Worm (Caenorhabditis elegans) whole organism, L2 larva: Measurements from ENCODE around the gene lsm-5.
A peak's percentile ranks its signal among the peaks of the same experiment; 100 is the strongest.

Experiments
- C34F6.9 ChIP-seq: fragments of 150-350 bp; optimal IDR thresholded peaks from 2 replicates; lab custom pipeline; 2014; ENCODE audit warnings: missing biosample characterization, missing genetic modification characterization
- Y55F3AM.14 ChIP-seq: fragments of 200-800 bp; sonication (Bioruptor generic); optimal IDR thresholded peaks from 2 replicates; lab custom pipeline; 2018; ENCODE audit warnings: mild to moderate bottlenecking, missing genetic modification characterization, missing compliant biosample characterization
- ZK546.5 ChIP-seq: sonication (generic microtip); optimal IDR thresholded peaks from 2 replicates; lab custom pipeline; 2017; ENCODE audit warnings: missing biosample characterization, missing genetic modification characterization
- alr-1 ChIP-seq: fragments of 150-350 bp; optimal IDR thresholded peaks from 2 replicates; lab custom pipeline; 2014; ENCODE audit warnings: missing biosample characterization, missing genetic modification characterization
- ama-1 ChIP-seq: fragments of 150-350 bp; optimal IDR thresholded peaks from 2 replicates; lab custom pipeline; 2018; ENCODE audit warnings: inconsistent platforms
- ceh-82 ChIP-seq: fragments of 150-350 bp; optimal IDR thresholded peaks from 2 replicates; lab custom pipeline; 2014; ENCODE audit warnings: missing biosample characterization, missing genetic modification characterization
- crh-2 ChIP-seq: sonication (generic microtip); optimal IDR thresholded peaks from 2 replicates; lab custom pipeline; 2017; ENCODE audit warnings: missing biosample characterization, missing genetic modification characterization
- egl-27 ChIP-seq: sonication (generic microtip); optimal IDR thresholded peaks from 3 replicates; lab custom pipeline; 2017; ENCODE audit warnings: missing biosample characterization, missing genetic modification reagents, missing genetic modification characterization
- elt-3 ChIP-seq: sonication (generic microtip); optimal IDR thresholded peaks from 2 replicates; lab custom pipeline; 2017; ENCODE audit warnings: missing biosample characterization, missing genetic modification characterization
- fos-1 ChIP-seq: fragments of 150-350 bp; optimal IDR thresholded peaks from 2 replicates; lab custom pipeline; 2014; ENCODE audit warnings: missing biosample characterization, missing genetic modification characterization
- gmeb-1 ChIP-seq: fragments of 150-350 bp; optimal IDR thresholded peaks from 2 replicates; lab custom pipeline; 2014; ENCODE audit warnings: missing biosample characterization, missing genetic modification characterization
- lin-11 ChIP-seq: fragments of 150-350 bp; sonication (generic microtip); optimal IDR thresholded peaks from 2 replicates; lab custom pipeline; 2014; ENCODE audit warnings: missing biosample characterization, missing genetic modification characterization, inconsistent platforms, mixed read lengths
- lin-13 ChIP-seq: fragments of 150-350 bp; optimal IDR thresholded peaks from 2 replicates; lab custom pipeline; 2014; ENCODE audit warnings: missing biosample characterization, missing genetic modification reagents, missing genetic modification characterization
- lin-39 ChIP-seq: fragments of 150-350 bp; optimal IDR thresholded peaks from 2 replicates; lab custom pipeline; 2014; ENCODE audit warnings: missing biosample characterization, missing genetic modification reagents, missing genetic modification characterization
- lsy-2 ChIP-seq, 2 experiments: fragments of 150-350 bp in 1 of 2; sonication (generic microtip) in 1 of 2; optimal IDR thresholded peaks; 2 replicates each; lab custom pipeline; 2014 to 2017; ENCODE audit warnings: missing biosample characterization in 2 of 2, missing genetic modification characterization in 2 of 2
- mab-5 ChIP-seq: fragments of 150-350 bp; optimal IDR thresholded peaks from 2 replicates; lab custom pipeline; 2014; ENCODE audit warnings: missing biosample characterization, missing genetic modification characterization
- mbf-1 ChIP-seq: sonication (generic microtip); optimal IDR thresholded peaks from 2 replicates; lab custom pipeline; 2017; ENCODE audit warnings: missing biosample characterization, missing genetic modification characterization
- nhr-10 ChIP-seq: sonication (generic microtip); optimal IDR thresholded peaks from 2 replicates; lab custom pipeline; 2017; ENCODE audit warnings: missing biosample characterization, missing genetic modification characterization
- nhr-11 ChIP-seq: fragments of 150-350 bp; optimal IDR thresholded peaks from 2 replicates; lab custom pipeline; 2014; ENCODE audit warnings: missing biosample characterization, missing genetic modification characterization
- nhr-12 ChIP-seq: fragments of 150-350 bp; optimal IDR thresholded peaks from 2 replicates; lab custom pipeline; 2014; ENCODE audit warnings: missing biosample characterization, missing genetic modification characterization
- nhr-129 ChIP-seq: fragments of 150-350 bp; optimal IDR thresholded peaks from 2 replicates; lab custom pipeline; 2014; ENCODE audit warnings: missing biosample characterization, missing genetic modification characterization
- nhr-21 ChIP-seq: fragments of 150-350 bp; optimal IDR thresholded peaks from 2 replicates; lab custom pipeline; 2014; ENCODE audit warnings: missing biosample characterization, missing genetic modification characterization
- nhr-23 ChIP-seq: fragments of 150-350 bp; optimal IDR thresholded peaks from 2 replicates; lab custom pipeline; 2014; ENCODE audit warnings: missing biosample characterization, missing genetic modification reagents, missing genetic modification characterization
- nhr-237 ChIP-seq: fragments of 150-350 bp; optimal IDR thresholded peaks from 2 replicates; lab custom pipeline; 2014; ENCODE audit warnings: missing biosample characterization, missing genetic modification characterization
- nhr-6 ChIP-seq: fragments of 150-350 bp; optimal IDR thresholded peaks from 2 replicates; lab custom pipeline; 2014; ENCODE audit warnings: missing biosample characterization, missing genetic modification characterization
- nhr-77 ChIP-seq: fragments of 150-350 bp; optimal IDR thresholded peaks from 2 replicates; lab custom pipeline; 2014; ENCODE audit warnings: missing biosample characterization, missing genetic modification characterization
- peb-1 ChIP-seq: fragments of 150-350 bp; optimal IDR thresholded peaks from 2 replicates; lab custom pipeline; 2014; ENCODE audit warnings: missing biosample characterization, missing genetic modification characterization
- sem-4 ChIP-seq: fragments of 150-350 bp; optimal IDR thresholded peaks from 2 replicates; lab custom pipeline; 2014; ENCODE audit warnings: missing biosample characterization, missing genetic modification reagents, missing genetic modification characterization
- skn-1 ChIP-seq: sonication (generic microtip); optimal IDR thresholded peaks from 2 replicates; lab custom pipeline; 2017; ENCODE audit warnings: missing biosample characterization, missing genetic modification characterization
- sma-3 ChIP-seq: sonication (generic microtip); optimal IDR thresholded peaks from 2 replicates; lab custom pipeline; 2016; ENCODE audit warnings: missing genetic modification reagents, missing genetic modification characterization, missing compliant biosample characterization
- sma-9 ChIP-seq, 2 experiments: fragments of 150-350 bp in 1 of 2; sonication (generic microtip) in 1 of 2; optimal IDR thresholded peaks; 2 replicates each; lab custom pipeline; 2014 to 2016; ENCODE audit warnings: missing genetic modification characterization in 2 of 2, mild to moderate bottlenecking in 1 of 2, missing biosample characterization in 1 of 2, missing compliant biosample characterization in 1 of 2, missing genetic modification reagents in 1 of 2, moderate library complexity in 1 of 2
- snpc-4 ChIP-seq: fragments of 150-350 bp; optimal IDR thresholded peaks from 2 replicates; lab custom pipeline; 2014; ENCODE audit warnings: missing biosample characterization, missing genetic modification characterization
- unc-55 ChIP-seq: fragments of 150-350 bp; sonication (generic microtip); optimal IDR thresholded peaks from 3 replicates; lab custom pipeline; 2014; ENCODE audit warnings: missing biosample characterization, missing genetic modification reagents, missing genetic modification characterization
- zag-1 ChIP-seq: fragments of 150-350 bp; optimal IDR thresholded peaks from 2 replicates; lab custom pipeline; 2014; ENCODE audit warnings: missing biosample characterization, missing genetic modification characterization
- ztf-1 ChIP-seq: fragments of 200-800 bp; sonication (Bioruptor generic); conservative IDR thresholded peaks from 2 replicates; pipeline ENCODE4 v1.3.6; 2022; ENCODE audit warnings: missing genetic modification characterization, missing compliant biosample characterization
- ztf-4 ChIP-seq: fragments of 150-350 bp; optimal IDR thresholded peaks from 2 replicates; lab custom pipeline; 2014; ENCODE audit warnings: missing biosample characterization, missing genetic modification characterization

lsm-5 gene

ce11 chrV:15537923-15538322, 32.3 kb upstream of the lsm-5 start, which contains the start of gene prde-1:
Gene prde-1, plus strand, starts transcription at chrV:15538244.
- TF ChIP-seq gmeb-1 (tag; lab: Kevin White, UChicago), result no peak
- no peak for TF ChIP-seq egl-27 (tag; lab: Kevin White, UChicago)
- no peak for TF ChIP-seq ztf-1
- no peak for TF ChIP-seq Y55F3AM.14 (GFP tag; lab: Kevin White, UChicago)
- no peak for TF ChIP-seq lin-13 (GFP tag; lab: Kevin White, UChicago)
- no peak for TF ChIP-seq alr-1 (tag; lab: Kevin White, UChicago)
- no peak for TF ChIP-seq nhr-12 (tag; lab: Kevin White, UChicago)
- TF ChIP-seq mbf-1 (tag; lab: Kevin White, UChicago), result no peak
- TF ChIP-seq nhr-23 (tag; lab: Kevin White, UChicago), result no peak
- TF ChIP-seq, all 48 proteins: peak for 0

- TF ChIP-seq ztf-4 (tag; lab: Kevin White, UChicago) (no peak), snpc-4 (no peak), peb-1 (tag; lab: Kevin White, UChicago) (no peak), nhr-237 (tag; lab: Kevin White, UChicago) (no peak), elt-3 (no peak), ceh-82 (tag; lab: Kevin White, UChicago) (no peak)
- TF ChIP-seq, all 48 proteins: peak for 0
Measured at ce11 chrV:15543252-15543651, 26.9 kb upstream of the lsm-5 start.

- no peak for TF ChIP-seq ztf-1
- TF ChIP-seq nhr-129, result no peak
- TF ChIP-seq lin-13 (GFP tag; lab: Kevin White, UChicago), result no peak
- TF ChIP-seq nhr-237 (tag; lab: Kevin White, UChicago), result no peak
- no peak for TF ChIP-seq nhr-77
- no peak for TF ChIP-seq lin-11
- TF ChIP-seq C34F6.9 (tag; lab: Kevin White, UChicago), result no peak
- no peak for TF ChIP-seq alr-1 (tag; lab: Kevin White, UChicago)
- no peak for TF ChIP-seq nhr-11 (tag; lab: Kevin White, UChicago)
Measured at ce11 chrV:15544898-15545297, 25.3 kb upstream of the lsm-5 start, which contains the start of gene glb-14. Gene glb-14, minus strand, starts transcription at chrV:15544994.

ce11 chrV:15547727-15548126, 22.5 kb upstream of the lsm-5 start:
- TF ChIP-seq nhr-129 (no peak), nhr-12 (tag; lab: Kevin White, UChicago) (no peak), ztf-1 (no peak), skn-1 (tag; lab: Kevin White, UChicago) (no peak), alr-1 (tag; lab: Kevin White, UChicago) (no peak), nhr-10 (tag; lab: Kevin White, UChicago) (no peak), crh-2 (tag; lab: Kevin White, UChicago) (no peak), ZK546.5 (no peak), elt-3 (no peak), gmeb-1 (tag; lab: Kevin White, UChicago) (no peak), sma-9 (GFP tag; optimal IDR thresholded peaks at IDR 0.05; lab: Kevin White, UChicago) (no peak), sma-9 (tag; optimal IDR thresholded peaks at IDR 0.05; lab: Kevin White, UChicago) (no peak)

ce11 chrV:15550408-15550807, 19.8 kb upstream of the lsm-5 start:
- TF ChIP-seq ZK546.5, result no peak
- TF ChIP-seq peb-1 (tag; lab: Kevin White, UChicago), result no peak
- TF ChIP-seq lin-39 (tag; lab: Kevin White, UChicago), result no peak

- TF ChIP-seq lsy-2 (tag; optimal IDR thresholded peaks at IDR 0.05; lab: Kevin White, UChicago), result peak; percentile 39 to 44
- TF ChIP-seq ama-1 (lab: Kevin White, UChicago), result no peak
- TF ChIP-seq sma-9 (GFP tag; optimal IDR thresholded peaks at IDR 0.05; lab: Kevin White, UChicago), result peak; percentile 57
- TF ChIP-seq sma-9 (tag; optimal IDR thresholded peaks at IDR 0.05; lab: Kevin White, UChicago), result no peak
- TF ChIP-seq Y55F3AM.14 (GFP tag; lab: Kevin White, UChicago), result peak; percentile 33
- TF ChIP-seq mab-5 (tag; lab: Kevin White, UChicago), result no peak
- no peak for TF ChIP-seq nhr-12 (tag; lab: Kevin White, UChicago)
- peak; percentile 56 for TF ChIP-seq gmeb-1 (tag; lab: Kevin White, UChicago)
- TF ChIP-seq fos-1, result peak; percentile 23
- no peak for TF ChIP-seq snpc-4
- TF ChIP-seq nhr-6 (tag; lab: Kevin White, UChicago), result no peak
- TF ChIP-seq peb-1 (tag; lab: Kevin White, UChicago), result no peak
- TF ChIP-seq lin-39 (tag; lab: Kevin White, UChicago), result no peak
- TF ChIP-seq C34F6.9 (tag; lab: Kevin White, UChicago), result peak; percentile 25
- no peak for TF ChIP-seq sem-4 (tag; lab: Kevin White, UChicago)
- TF ChIP-seq nhr-129, result peak; percentile 58
- no peak for TF ChIP-seq nhr-21 (tag; lab: Kevin White, UChicago)
- TF ChIP-seq alr-1 (tag; lab: Kevin White, UChicago), result no peak
- TF ChIP-seq unc-55 (GFP tag; lab: Kevin White, UChicago), result peak; percentile 13
- peak; percentile 59 for TF ChIP-seq lin-13 (GFP tag; lab: Kevin White, UChicago)
- TF ChIP-seq nhr-23 (tag; lab: Kevin White, UChicago), result no peak
- no peak for TF ChIP-seq zag-1
- TF ChIP-seq sma-3 (GFP tag; lab: Kevin White, UChicago), result peak; percentile 5
Measured at ce11 chrV:15551642-15552041, 18.5 kb upstream of the lsm-5 start.
